Fruit fly (Drosophila melanogaster): ENCODE measurements around the gene CG4935.

Gene CG4935

dm6 chr2L:16270667-16271485 lies 8.9 kb downstream of the CG4935 start (continued):
- TF ChIP-seq Drgx (GFP tag; IDR thresholded peaks at IDR 0.05) (no peak), CG7786 (GFP tag; optimal IDR thresholded peaks at IDR 0.05) (peak; percentile 24), CG5953 (GFP tag; IDR thresholded peaks at IDR 0.05) (no peak), dpn (GFP tag; optimal IDR thresholded peaks at IDR 0.05) (peak in 1 of 2 experiments; percentile 13), HLH54F (GFP tag; optimal IDR thresholded peaks at IDR 0.05) (no peak), CG31365 (tag; optimal IDR thresholded peaks at IDR 0.05) (no peak), wdn (GFP tag; IDR thresholded peaks at IDR 0.05) (no peak), zfh2 (GFP tag; optimal IDR thresholded peaks at IDR 0.05) (peak; percentile 30), CG1233 (GFP tag; optimal IDR thresholded peaks at IDR 0.05) (peak; percentile 11), sna (GFP tag; IDR thresholded peaks at IDR 0.05; ENCODE audit: partially characterized antibody) (no peak), grn (GFP tag; optimal IDR thresholded peaks at IDR 0.05) (peak; percentile 73), Oli (tag; optimal IDR thresholded peaks at IDR 0.05) (peak; percentile 38), aop (GFP tag; IDR thresholded peaks at IDR 0.05) (no peak), Myb (GFP tag; optimal IDR thresholded peaks at IDR 0.05) (peak; percentile 4), CG3281 (GFP tag; optimal IDR thresholded peaks at IDR 0.05) (peak; percentile 67), bcd (GFP tag; optimal IDR thresholded peaks at IDR 0.05) (peak; percentile 46), Hsf (GFP tag; optimal IDR thresholded peaks at IDR 0.05) (peak; percentile 36), Med (GFP tag) (peak; percentile 85), CG42726 (GFP tag; IDR thresholded peaks at IDR 0.05; ENCODE audit: partially characterized antibody) (no peak), CG11504 (tag; optimal IDR thresholded peaks at IDR 0.05) (peak; percentile 43), CG18011 (GFP tag; optimal IDR thresholded peaks at IDR 0.05) (peak; percentile 16), CG7745 (tag; optimal IDR thresholded peaks at IDR 0.05) (no peak), fd96Cb (tag; optimal IDR thresholded peaks at IDR 0.05) (peak; percentile 27), Ssrp (tag; optimal IDR thresholded peaks at IDR 0.05) (no peak), CG2712 (tag; optimal IDR thresholded peaks at IDR 0.05) (peak; percentile 0), kni (GFP tag; optimal IDR thresholded peaks at IDR 0.05) (no peak), repo (GFP tag; optimal IDR thresholded peaks at IDR 0.05) (no peak), bab2 (GFP tag; optimal IDR thresholded peaks at IDR 0.05) (peak; percentile 11), BtbVII (GFP tag; optimal IDR thresholded peaks at IDR 0.05) (peak; percentile 2), CG18619 (GFP tag; optimal IDR thresholded peaks at IDR 0.05) (peak; percentile 7), Deaf1 (tag; optimal IDR thresholded peaks at IDR 0.05) (peak; percentile 6), peb (GFP tag; IDR thresholded peaks at IDR 0.05) (no peak), CG12236 (GFP tag; optimal IDR thresholded peaks at IDR 0.05) (no peak), Hmr (GFP tag; optimal IDR thresholded peaks at IDR 0.05) (peak; percentile 25), jumu (GFP tag; optimal IDR thresholded peaks at IDR 0.05) (no peak), CG14860 (GFP tag; IDR thresholded peaks at IDR 0.05; ENCODE audit: partially characterized antibody) (no peak), Meics (GFP tag; optimal IDR thresholded peaks at IDR 0.05) (peak; percentile 53), tll (GFP tag; optimal IDR thresholded peaks at IDR 0.05) (peak in 1 of 2 experiments; percentile 46), sim (GFP tag; IDR thresholded peaks at IDR 0.05) (no peak), eve (GFP tag; optimal IDR thresholded peaks at IDR 0.05) (peak in 1 of 2 experiments; percentile 48), CG13894 (tag; optimal IDR thresholded peaks at IDR 0.05) (no peak), caup (GFP tag; optimal IDR thresholded peaks at IDR 0.05; ENCODE audit: severe bottlenecking) (peak; percentile 1), CG6175 (GFP tag; IDR thresholded peaks at IDR 0.05) (no peak), CG4820 (GFP tag; optimal IDR thresholded peaks at IDR 0.05) (no peak), lola (GFP tag; optimal IDR thresholded peaks at IDR 0.05) (no peak), Hr51 (GFP tag; optimal IDR thresholded peaks at IDR 0.05) (peak in 1 of 2 experiments; percentile 3), Mes4 (GFP tag; optimal IDR thresholded peaks at IDR 0.05) (no peak), so (GFP tag; IDR thresholded peaks at IDR 0.05) (no peak)
